Worm (Caenorhabditis elegans): ENCODE data around the gene T12D8.9.

Gene T12D8.9

ce11 chrIII:13607833-13608232, 9.1 kb upstream of the T12D8.9 start, which contains the start of gene shpk-1 (continued):
- TF ChIP-seq spr-3 (GFP tag; optimal IDR thresholded peaks at IDR 0.05) (no peak), T26A8.4 (GFP tag; IDR thresholded peaks at IDR 0.05) (0 out of 2 replicates have a peak, but pooled peaks have one; percentile 41), lin-29 (GFP tag; IDR thresholded peaks at IDR 0.05) (no peak), nhr-111 (GFP tag; optimal IDR thresholded peaks at IDR 0.05) (no peak), lin-13 (GFP tag; optimal IDR thresholded peaks at IDR 0.05) (no peak), Y105C5A.15 (GFP tag; IDR thresholded peaks at IDR 0.05) (no peak), lin-15B (tag; optimal IDR thresholded peaks at IDR 0.05) (no peak), daf-16 (GFP tag; optimal IDR thresholded peaks at IDR 0.05) (peak in 1 of 2 experiments; percentile 32), daf-16 (tag; optimal IDR thresholded peaks at IDR 0.05) (peak; percentile 71), lin-1 (GFP tag; IDR thresholded peaks at IDR 0.05) (peak; percentile 37; the same call in 1 of the 2 replicates), hlh-11 (tag; optimal IDR thresholded peaks at IDR 0.05) (peak; percentile 83), aha-1 (tag) (no peak), F44E2.7 (GFP tag; IDR thresholded peaks at IDR 0.05) (no peak), arid-1 (GFP tag; conservative IDR thresholded peaks at IDR 0.05) (no peak), ZK337.2 (GFP tag; IDR thresholded peaks at IDR 0.05) (no peak), nhr-11 (tag; optimal IDR thresholded peaks at IDR 0.05) (no peak), sdz-12 (GFP tag; optimal IDR thresholded peaks at IDR 0.05) (no peak), ceh-32 (tag; optimal IDR thresholded peaks at IDR 0.05; ENCODE audit: poor library complexity) (no peak), lin-38 (GFP tag; IDR thresholded peaks at IDR 0.05) (peak; percentile 13; the same call in 1 of the 2 replicates), R02D3.7 (tag; optimal IDR thresholded peaks at IDR 0.05) (no peak), skn-1 (tag; optimal IDR thresholded peaks at IDR 0.05) (no peak), ceh-20 (GFP tag; IDR thresholded peaks at IDR 0.05) (no peak), hlh-30 (tag; optimal IDR thresholded peaks at IDR 0.05; ENCODE audit: insufficient read depth) (no peak), dmd-8 (GFP tag; IDR thresholded peaks at IDR 0.05) (no peak), Y48G9A.11 (GFP tag; IDR thresholded peaks at IDR 0.05) (no peak), ceh-82 (tag; optimal IDR thresholded peaks at IDR 0.05) (no peak), tag-97 (GFP tag; IDR thresholded peaks at IDR 0.05) (no peak), hif-1 (tag; optimal IDR thresholded peaks at IDR 0.05) (no peak), mxl-3 (GFP tag; optimal IDR thresholded peaks at IDR 0.05) (no peak), daf-12 (tag; optimal IDR thresholded peaks at IDR 0.05) (no peak), lin-39 (tag; optimal IDR thresholded peaks at IDR 0.05) (no peak), ZK546.5 (tag; optimal IDR thresholded peaks at IDR 0.05) (no peak), nhr-28 (tag; optimal IDR thresholded peaks at IDR 0.05) (peak; percentile 86), zag-1 (tag; optimal IDR thresholded peaks at IDR 0.05) (no peak), vab-7 (GFP tag; IDR thresholded peaks at IDR 0.05) (no peak), lsy-2 (tag; optimal IDR thresholded peaks at IDR 0.05) (no peak), ama-1 (optimal IDR thresholded peaks at IDR 0.05) (no peak), php-3 (GFP tag; IDR thresholded peaks at IDR 0.05) (peak; percentile 40; the same call in 1 of the 2 replicates), cey-2 (tag; optimal IDR thresholded peaks at IDR 0.05; ENCODE audit: borderline replicate concordance, insufficient read depth) (no peak), mep-1 (tag; optimal IDR thresholded peaks at IDR 0.05) (no peak), nhr-10 (tag; optimal IDR thresholded peaks at IDR 0.05) (no peak), T20F7.1 (GFP tag; optimal IDR thresholded peaks at IDR 0.05) (no peak), nhr-6 (tag; optimal IDR thresholded peaks at IDR 0.05) (no peak), attf-4 (tag; optimal IDR thresholded peaks at IDR 0.05) (no peak), ctbp-1 (GFP tag; IDR thresholded peaks at IDR 0.05) (no peak), unc-62 (GFP tag; optimal IDR thresholded peaks at IDR 0.05 in 1 of 2) (no peak), unc-62 (tag; optimal IDR thresholded peaks at IDR 0.05) (no peak), pqm-1 (tag; optimal IDR thresholded peaks at IDR 0.05) (peak; percentile 94), nhr-42 (GFP tag; IDR thresholded peaks at IDR 0.05) (no peak), fkh-10 (GFP tag; optimal IDR thresholded peaks at IDR 0.05) (no peak), unc-130 (GFP tag; optimal IDR thresholded peaks at IDR 0.05) (no peak), nhr-25 (tag; optimal IDR thresholded peaks at IDR 0.05; ENCODE audit: borderline replicate concordance, insufficient read depth) (no peak), mdl-1 (tag; optimal IDR thresholded peaks at IDR 0.05) (no peak)
